Worm (Caenorhabditis elegans) whole organism, L4 larva: ENCODE results near the gene srh-303.

Source experiments
- D1046.2 ChIP-seq: fragments of 200-800 bp; sonication (Bioruptor generic); IDR thresholded peaks from 2 replicates; pipeline ENCODE4 v1.3.6; 2022; ENCODE audit warnings: missing genetic modification characterization, missing compliant biosample characterization
- F44E2.7 ChIP-seq: fragments of 200-800 bp; sonication (Bioruptor generic); IDR thresholded peaks from 2 replicates; pipeline ENCODE4 v2.1.2; 2022; ENCODE audit warnings: missing genetic modification characterization, missing compliant biosample characterization
- T20F7.1 ChIP-seq: fragments of 200-800 bp; sonication (Bioruptor generic); optimal IDR thresholded peaks from 2 replicates; lab custom pipeline; 2018; ENCODE audit warnings: mild to moderate bottlenecking, missing genetic modification characterization, missing compliant biosample characterization
- Y48G9A.11 ChIP-seq: fragments of 200-800 bp; sonication (Bioruptor generic); IDR thresholded peaks from 2 replicates; pipeline ENCODE4 v1.3.6; 2022; ENCODE audit warnings: missing genetic modification reagents, missing genetic modification characterization, missing compliant biosample characterization
- Y75B8A.6 ChIP-seq: fragments of 200-800 bp; sonication (Bioruptor generic); IDR thresholded peaks from 2 replicates; pipeline ENCODE4 v1.3.6; 2022; ENCODE audit warnings: missing genetic modification reagents, missing genetic modification characterization, missing compliant biosample characterization
- ZK546.5 ChIP-seq, 2 experiments: sonication (generic microtip); optimal IDR thresholded peaks; 2 replicates each; lab custom pipeline; 2017; ENCODE audit warnings: missing biosample characterization in 2 of 2, missing genetic modification characterization in 2 of 2
- aly-2 ChIP-seq: sonication (generic microtip); optimal IDR thresholded peaks from 2 replicates; lab custom pipeline; 2018; ENCODE audit warnings: missing biosample characterization, missing genetic modification characterization
- ceh-32 ChIP-seq: sonication (generic microtip); optimal IDR thresholded peaks from 2 replicates; lab custom pipeline; 2016; ENCODE audit warnings: mild to moderate bottlenecking, missing genetic modification characterization, missing compliant biosample characterization; ENCODE audit not compliant: poor library complexity
- ceh-44 ChIP-seq: fragments of 200-800 bp; sonication (Bioruptor generic); IDR thresholded peaks from 2 replicates; pipeline ENCODE4 v1.3.6; 2022; ENCODE audit warnings: missing genetic modification reagents, missing genetic modification characterization, missing compliant biosample characterization
- ceh-82 ChIP-seq: sonication (generic microtip); optimal IDR thresholded peaks from 2 replicates; lab custom pipeline; 2017; ENCODE audit warnings: missing biosample characterization, missing genetic modification characterization
- ces-1 ChIP-seq: fragments of 150-350 bp; sonication (generic microtip); optimal IDR thresholded peaks from 4 replicates; lab custom pipeline; 2014; ENCODE audit warnings: missing biosample characterization, missing genetic modification reagents, missing genetic modification characterization
- ctbp-1 ChIP-seq: fragments of 200-800 bp; sonication (Bioruptor generic); IDR thresholded peaks from 2 replicates; pipeline ENCODE4 v1.3.6; 2022; ENCODE audit warnings: missing genetic modification reagents, missing genetic modification characterization, missing compliant biosample characterization
- daf-12 ChIP-seq: fragments of 150-350 bp; optimal IDR thresholded peaks from 2 replicates; lab custom pipeline; 2014; ENCODE audit warnings: missing biosample characterization, missing genetic modification reagents, missing genetic modification characterization
- daf-19 ChIP-seq: fragments of 200-800 bp; sonication (Bioruptor generic); conservative IDR thresholded peaks from 2 replicates; pipeline ENCODE4 v1.3.6; 2022; ENCODE audit warnings: missing genetic modification characterization, missing compliant biosample characterization
- dmd-8 ChIP-seq: fragments of 200-800 bp; sonication (Bioruptor generic); IDR thresholded peaks from 2 replicates; pipeline ENCODE4 v1.3.6; 2022; ENCODE audit warnings: missing genetic modification characterization, missing compliant biosample characterization
- dpl-1 ChIP-seq: fragments of 150-350 bp; optimal IDR thresholded peaks from 2 replicates; lab custom pipeline; 2014; ENCODE audit warnings: missing biosample characterization, missing genetic modification reagents, missing genetic modification characterization
- duxl-1 ChIP-seq: sonication (generic microtip); optimal IDR thresholded peaks from 2 replicates; lab custom pipeline; 2016; ENCODE audit warnings: mild to moderate bottlenecking, missing genetic modification characterization, moderate library complexity, missing compliant biosample characterization; ENCODE audit not compliant: poor library complexity
- egl-43 ChIP-seq: fragments of 200-800 bp; sonication (Bioruptor generic); IDR thresholded peaks from 2 replicates; pipeline ENCODE4 v1.3.6; 2022; ENCODE audit warnings: missing genetic modification reagents, missing genetic modification characterization, missing compliant biosample characterization
- hif-1 ChIP-seq, 2 experiments: sonication (generic microtip); optimal IDR thresholded peaks; 2 replicates each; lab custom pipeline; 2016 to 2017; ENCODE audit warnings: missing compliant biosample characterization in 2 of 2, missing genetic modification characterization in 2 of 2, missing genetic modification reagents in 2 of 2, missing genotype in 2 of 2, mild to moderate bottlenecking in 1 of 2
- hlh-11 ChIP-seq: fragments of 200-800 bp; sonication (Bioruptor generic); optimal IDR thresholded peaks from 2 replicates; lab custom pipeline; 2018; ENCODE audit warnings: mild to moderate bottlenecking, missing genetic modification characterization, missing compliant biosample characterization
- jun-1 ChIP-seq: fragments of 150-350 bp; optimal IDR thresholded peaks from 2 replicates; lab custom pipeline; 2014; ENCODE audit warnings: missing biosample characterization, missing genetic modification reagents, missing genetic modification characterization
- lin-15B ChIP-seq: fragments of 150-350 bp; sonication (generic microtip); optimal IDR thresholded peaks from 3 replicates; lab custom pipeline; 2014; ENCODE audit warnings: missing biosample characterization, missing genetic modification characterization
- lin-38 ChIP-seq: fragments of 200-800 bp; sonication (Bioruptor generic); IDR thresholded peaks from 2 replicates; pipeline ENCODE4 v1.3.6; 2022; ENCODE audit warnings: missing genetic modification reagents, missing genetic modification characterization, missing compliant biosample characterization
- lin-39 ChIP-seq: fragments of 150-350 bp; optimal IDR thresholded peaks from 2 replicates; lab custom pipeline; 2014; ENCODE audit warnings: missing biosample characterization, missing genetic modification reagents, missing genetic modification characterization
- lir-3 ChIP-seq: sonication (generic microtip); optimal IDR thresholded peaks from 2 replicates; lab custom pipeline; 2016; ENCODE audit warnings: mild to moderate bottlenecking, missing genetic modification characterization, missing compliant biosample characterization
- madf-9 ChIP-seq: fragments of 200-800 bp; sonication (Bioruptor generic); conservative IDR thresholded peaks from 2 replicates; pipeline ENCODE4 v1.3.6; 2022; ENCODE audit warnings: missing genetic modification reagents, missing genetic modification characterization, missing compliant biosample characterization
- mxl-3 ChIP-seq: fragments of 200-800 bp; sonication (Bioruptor generic); optimal IDR thresholded peaks from 2 replicates; lab custom pipeline; 2018; ENCODE audit warnings: mild to moderate bottlenecking, missing genetic modification characterization, missing compliant biosample characterization
- nhr-10 ChIP-seq: fragments of 150-350 bp; optimal IDR thresholded peaks from 2 replicates; lab custom pipeline; 2014; ENCODE audit warnings: missing biosample characterization, missing genetic modification characterization
- nhr-11 ChIP-seq: fragments of 150-350 bp; optimal IDR thresholded peaks from 2 replicates; lab custom pipeline; 2014; ENCODE audit warnings: missing biosample characterization, missing genetic modification characterization
- nhr-48 ChIP-seq: sonication (generic microtip); optimal IDR thresholded peaks from 2 replicates; lab custom pipeline; 2016; ENCODE audit warnings: mild to moderate bottlenecking, missing genetic modification characterization, missing compliant biosample characterization
- snpc-1.2 ChIP-seq: fragments of 200-800 bp; sonication (Bioruptor generic); IDR thresholded peaks from 2 replicates; pipeline ENCODE4 v1.3.6; 2022; ENCODE audit warnings: missing genetic modification reagents, missing genetic modification characterization, missing compliant biosample characterization
- snpc-4 ChIP-seq: fragments of 150-350 bp; optimal IDR thresholded peaks from 2 replicates; lab custom pipeline; 2014; ENCODE audit warnings: missing biosample characterization, missing genetic modification characterization
- spr-3 ChIP-seq: fragments of 200-800 bp; sonication (Bioruptor generic); optimal IDR thresholded peaks from 2 replicates; lab custom pipeline; 2018; ENCODE audit warnings: mild to moderate bottlenecking, missing genetic modification characterization, missing compliant biosample characterization
- tag-97 ChIP-seq: fragments of 200-800 bp; sonication (Bioruptor generic); IDR thresholded peaks from 2 replicates; pipeline ENCODE4 v1.3.6; 2022; ENCODE audit warnings: missing genetic modification characterization, missing compliant biosample characterization
- vab-7 ChIP-seq: fragments of 200-800 bp; sonication (Bioruptor generic); IDR thresholded peaks from 2 replicates; pipeline ENCODE4 v1.3.6; 2022; ENCODE audit warnings: missing genetic modification reagents, missing genetic modification characterization, missing compliant biosample characterization
- zfp-3 ChIP-seq: fragments of 200-800 bp; sonication (Bioruptor generic); conservative IDR thresholded peaks from 2 replicates; pipeline ENCODE4 v1.3.6; 2022; ENCODE audit warnings: missing genetic modification reagents, missing genetic modification characterization, missing compliant biosample characterization
- zip-11 ChIP-seq: fragments of 200-800 bp; sonication (Bioruptor generic); IDR thresholded peaks from 2 replicates; pipeline ENCODE4 v1.3.6; 2022; ENCODE audit warnings: missing genetic modification characterization, missing compliant biosample characterization
- ztf-11 ChIP-seq: fragments of 150-350 bp; optimal IDR thresholded peaks from 2 replicates; lab custom pipeline; 2014; ENCODE audit warnings: missing biosample characterization, missing genetic modification characterization

The srh-303 gene

ce11 chrV:17793986-17794385 is 37.5 kb upstream of the srh-303 start, which contains the start of gene srh-289:
Gene srh-289 (minus strand): TSS chrV:17794086.
- TF ChIP-seq lin-39 (tag; lab: Kevin White, UChicago) (no peak), hlh-11 (no peak), dmd-8 (GFP tag; lab: Robert Waterston, UW) (no peak), tag-97 (no peak), Y48G9A.11 (GFP tag; lab: Robert Waterston, UW) (no peak), vab-7 (GFP tag; lab: Robert Waterston, UW) (no peak), dpl-1 (GFP tag; lab: Kevin White, UChicago) (no peak), Y75B8A.6 (GFP tag; lab: Robert Waterston, UW) (no peak), lin-15B (tag; lab: Kevin White, UChicago) (no peak), aly-2 (no peak), D1046.2 (GFP tag; lab: Robert Waterston, UW) (no peak), nhr-48 (tag; lab: Kevin White, UChicago) (no peak), ctbp-1 (GFP tag; lab: Robert Waterston, UW) (no peak), lin-38 (no peak), mxl-3 (GFP tag; lab: Kevin White, UChicago) (no peak), ZK546.5 (tag; optimal IDR thresholded peaks at IDR 0.05; lab: Kevin White, UChicago) (no peak), ceh-44 (GFP tag; lab: Robert Waterston, UW) (no peak), ztf-11 (no peak), madf-9 (GFP tag; lab: Robert Waterston, UW) (no peak)

- TF ChIP-seq ceh-82 (tag; lab: Kevin White, UChicago) (no peak), duxl-1 (tag; lab: Kevin White, UChicago) (no peak), snpc-4 (tag; lab: Kevin White, UChicago) (no peak), lir-3 (no peak), hif-1 (tag; optimal IDR thresholded peaks at IDR 0.05; lab: Kevin White, UChicago) (no peak), spr-3 (GFP tag; lab: Kevin White, UChicago) (no peak)
These were observed 35.8 kb upstream of the srh-303 start, which contains the start of gene srh-288 for ce11 chrV:17795655-17796054. Gene srh-288 (minus strand): TSS chrV:17795755.

ce11 chrV:17798789-17799188 is 32.7 kb upstream of the srh-303 start, which contains the start of gene srx-18:
Gene srx-18 (minus strand): TSS chrV:17798889.
- no peak for TF ChIP-seq ces-1 (GFP tag; lab: Kevin White, UChicago)
- no peak for TF ChIP-seq jun-1 (tag; lab: Kevin White, UChicago)
- no peak for TF ChIP-seq nhr-11 (tag; lab: Kevin White, UChicago)
- TF ChIP-seq ceh-32 (tag; lab: Kevin White, UChicago) = no peak
- TF ChIP-seq zfp-3 (GFP tag; lab: Robert Waterston, UW) = no peak
- no peak for TF ChIP-seq snpc-1.2 (GFP tag; lab: Robert Waterston, UW)
- TF ChIP-seq zip-11 = no peak
- no peak for TF ChIP-seq mxl-3 (GFP tag; lab: Kevin White, UChicago)
- TF ChIP-seq F44E2.7 = no peak
- TF ChIP-seq egl-43 (GFP tag; lab: Robert Waterston, UW) = no peak
- no peak for TF ChIP-seq nhr-10 (tag; lab: Kevin White, UChicago)
- no peak for TF ChIP-seq daf-12 (tag; lab: Kevin White, UChicago)
- no peak for TF ChIP-seq daf-19 (GFP tag; lab: Robert Waterston, UW)
- no peak for TF ChIP-seq T20F7.1
